Fruit fly (Drosophila melanogaster): Measurements from ENCODE around the gene loh.
A peak's percentile ranks its signal among the peaks of the same experiment; 100 is the strongest.

loh gene

DNA sequence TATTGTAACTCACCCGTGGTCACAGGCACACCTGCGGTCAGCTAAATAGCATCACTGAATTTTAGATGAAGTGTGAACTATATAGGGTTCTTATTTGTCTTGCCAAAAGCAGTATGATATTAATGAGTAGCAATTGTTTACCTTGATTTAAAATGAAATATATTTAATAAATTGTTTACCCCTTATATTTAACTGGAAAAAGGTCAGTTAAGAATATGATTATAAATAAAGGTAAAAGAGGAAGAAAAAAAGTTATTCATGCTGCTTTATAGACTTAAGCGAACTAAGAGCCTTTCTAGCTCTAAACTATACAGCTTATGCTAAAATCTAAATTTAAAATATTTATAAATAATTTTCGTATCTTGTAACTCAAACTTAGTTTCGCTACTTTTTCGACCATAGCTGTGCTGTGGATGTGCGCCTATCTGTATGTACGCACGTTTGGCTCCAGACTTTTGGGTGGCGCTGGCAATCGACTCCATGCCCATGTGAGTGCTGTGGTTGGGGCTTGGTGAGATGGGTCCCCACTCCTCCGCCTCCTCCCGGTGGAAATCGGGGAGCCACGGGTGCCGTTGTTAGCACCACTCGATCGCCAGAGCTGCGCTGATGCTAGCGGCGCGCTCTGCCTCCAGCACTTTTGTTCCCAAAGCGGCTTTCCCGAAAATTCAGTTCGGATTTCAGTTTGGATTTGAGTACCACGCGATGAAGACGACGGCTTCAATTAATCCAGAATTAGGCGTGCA lies at the start of gene loh:
loh (plus strand) TSS at position 487 of the 743 bp plus-strand sequence.
- TF ChIP-seq H15 (GFP tag; IDR thresholded peaks at IDR 0.05), result no peak
- no peak for TF ChIP-seq Dll (GFP tag; IDR thresholded peaks at IDR 0.05; ENCODE audit: partially characterized antibody)
- peak; percentile 85 for TF ChIP-seq Sox100B (GFP tag; optimal IDR thresholded peaks at IDR 0.05)
- TF ChIP-seq seq (GFP tag; IDR thresholded peaks at IDR 0.05), result 0 out of 2 replicates have a peak, but pooled peaks have one; percentile 22
- TF ChIP-seq CG10267 (tag; optimal IDR thresholded peaks at IDR 0.05), result peak; percentile 64
- no peak for TF ChIP-seq sim (GFP tag; IDR thresholded peaks at IDR 0.05)
- no peak for TF ChIP-seq CG33213 (GFP tag; optimal IDR thresholded peaks at IDR 0.05)
- peak; percentile 48 for TF ChIP-seq CG6854 (GFP tag; optimal IDR thresholded peaks at IDR 0.05)
- peak; percentile 38 for TF ChIP-seq CG30020 (tag; optimal IDR thresholded peaks at IDR 0.05)
- peak in 1 of 2 experiments; percentile 79 for TF ChIP-seq Hr51 (GFP tag; optimal IDR thresholded peaks at IDR 0.05)
- TF ChIP-seq CG9876 (GFP tag; optimal IDR thresholded peaks at IDR 0.05), result no peak
- TF ChIP-seq CG6689 (GFP tag; IDR thresholded peaks at IDR 0.05), result peak; percentile 55
- TF ChIP-seq odd (GFP tag; optimal IDR thresholded peaks at IDR 0.05), result peak; percentile 39
- peak in 1 of 2 experiments; percentile 67 for TF ChIP-seq Eip74EF (GFP tag; optimal IDR thresholded peaks at IDR 0.05)
- peak; percentile 36; the same call in 1 of the 2 replicates for TF ChIP-seq danr (GFP tag; IDR thresholded peaks at IDR 0.05)
- no peak for TF ChIP-seq ERR (GFP tag; optimal IDR thresholded peaks at IDR 0.05)
- TF ChIP-seq tll (GFP tag; optimal IDR thresholded peaks at IDR 0.05), result no peak
- peak; percentile 75 for TF ChIP-seq sens (GFP tag)
- TF ChIP-seq CG15269 (tag; optimal IDR thresholded peaks at IDR 0.05), result peak; percentile 43
- TF ChIP-seq CG11456 (GFP tag; IDR thresholded peaks at IDR 0.05), result no peak
- TF ChIP-seq dmrt11E (tag; optimal IDR thresholded peaks at IDR 0.05), result peak; percentile 35
- peak; percentile 76 for TF ChIP-seq row (GFP tag; IDR thresholded peaks at IDR 0.05)
- peak; percentile 45 for TF ChIP-seq az2 (GFP tag; optimal IDR thresholded peaks at IDR 0.05)
- TF ChIP-seq Hmx (GFP tag; optimal IDR thresholded peaks at IDR 0.05), result peak; percentile 2
- 0 out of 3 replicates have a peak, but pooled peaks have one; percentile 40 for TF ChIP-seq zfh1 (GFP tag; IDR thresholded peaks at IDR 0.05)
- TF ChIP-seq Xbp1 (GFP tag; optimal IDR thresholded peaks at IDR 0.05), result peak; percentile 46
- no peak for TF ChIP-seq NFAT (GFP tag; IDR thresholded peaks at IDR 0.05)
- 0 out of 2 replicates have a peak, but pooled peaks have one; percentile 45 for TF ChIP-seq HLH3B (GFP tag; IDR thresholded peaks at IDR 0.05)
- TF ChIP-seq CG30403 (GFP tag; optimal IDR thresholded peaks at IDR 0.05), result peak; percentile 62
- no peak for TF ChIP-seq Chrac-16 (GFP tag; optimal IDR thresholded peaks at IDR 0.05)
- peak; percentile 42 for TF ChIP-seq ATbp (GFP tag; optimal IDR thresholded peaks at IDR 0.05)
- no peak for TF ChIP-seq knrl (GFP tag; IDR thresholded peaks at IDR 0.05; ENCODE audit: partially characterized antibody)
- TF ChIP-seq sug (tag; optimal IDR thresholded peaks at IDR 0.05), result peak; percentile 48
- TF ChIP-seq CG12659 (GFP tag; optimal IDR thresholded peaks at IDR 0.05), result peak; percentile 63
- no peak for TF ChIP-seq wor (GFP tag; IDR thresholded peaks at IDR 0.05)
- TF ChIP-seq Camta (GFP tag; optimal IDR thresholded peaks at IDR 0.05), result no peak
- peak; percentile 68 for TF ChIP-seq CG9727 (GFP tag; optimal IDR thresholded peaks at IDR 0.05)
- peak in 1 of 2 experiments; percentile 84 for TF ChIP-seq eve (GFP tag; optimal IDR thresholded peaks at IDR 0.05)
- TF ChIP-seq fd96Cb (tag; optimal IDR thresholded peaks at IDR 0.05), result peak; percentile 71
- peak; percentile 77 for TF ChIP-seq CG8924 (tag; optimal IDR thresholded peaks at IDR 0.05)
- peak; percentile 73 for TF ChIP-seq CG13424 (tag; optimal IDR thresholded peaks at IDR 0.05)
- peak; percentile 46 for TF ChIP-seq BtbVII (GFP tag; optimal IDR thresholded peaks at IDR 0.05)
- no peak for TF ChIP-seq ham (GFP tag; IDR thresholded peaks at IDR 0.05)
- peak; percentile 30; the same call in 1 of the 2 replicates for TF ChIP-seq E2f2 (GFP tag; IDR thresholded peaks at IDR 0.05)
- TF ChIP-seq ken (GFP tag; IDR thresholded peaks at IDR 0.05), result 0 out of 3 replicates have a peak, but pooled peaks have one; percentile 10
- no peak for TF ChIP-seq Dbx (GFP tag; IDR thresholded peaks at IDR 0.05)
- no peak for TF ChIP-seq MESR4 (GFP tag; optimal IDR thresholded peaks at IDR 0.05)
- peak; percentile 49; the same call in 1 of the 3 replicates for TF ChIP-seq CG11695 (GFP tag; IDR thresholded peaks at IDR 0.05)
- TF ChIP-seq CG2116 (GFP tag; optimal IDR thresholded peaks at IDR 0.05), result no peak
